ENCODE assay signal across 7 worm cellular contexts in the genomic region with DNA sequence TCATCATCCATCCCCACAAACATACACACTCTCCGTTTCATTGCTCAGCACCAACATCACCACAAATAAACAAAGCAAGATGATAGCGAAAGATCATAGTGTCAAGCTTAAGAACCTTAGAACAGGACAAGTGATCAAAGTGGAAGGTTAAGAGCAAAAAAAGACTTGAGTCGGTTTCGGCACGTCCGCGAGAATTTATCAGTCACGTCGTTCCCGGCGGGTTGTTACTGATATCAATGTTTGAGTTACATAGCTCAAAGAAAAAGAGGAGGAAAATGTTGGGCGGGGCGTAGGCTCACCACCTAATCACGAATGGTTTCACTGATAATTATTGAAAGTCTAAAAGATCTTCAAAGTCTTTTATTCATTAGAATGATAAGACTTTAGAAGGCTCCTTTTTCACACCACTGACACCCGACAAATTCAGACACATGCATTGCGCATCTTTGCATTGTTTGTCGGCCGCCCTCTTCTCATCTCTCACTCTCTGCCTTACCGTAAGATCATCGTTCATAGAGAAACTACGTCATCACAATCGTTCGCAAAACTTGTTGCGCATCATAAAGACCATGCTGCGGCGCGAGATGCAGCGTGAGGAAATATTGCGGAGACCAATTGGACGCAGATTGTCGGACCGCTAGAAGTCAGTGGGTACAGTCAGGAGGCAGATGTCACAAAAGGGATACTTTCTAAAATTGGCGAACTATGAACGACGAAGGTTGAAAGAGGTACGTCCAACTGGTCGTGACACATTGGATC.
A peak's percentile ranks its signal among the peaks of the same experiment; 100 is the strongest.
TF ChIP-seq lines count a peak whose summit lies in the region.

No protein-coding gene starts in this region.

TF ChIP-seq in whole organism, L1 larva, 84 proteins besides CTCF, POLR2A, EP300 and RAD21 (continues in another document):
- TF ChIP-seq grh-1 (GFP tag; IDR thresholded peaks at IDR 0.05; lab: Robert Waterston, UW) (peak; percentile 98), elt-3 (tag; optimal IDR thresholded peaks at IDR 0.05; lab: Kevin White, UChicago) (peak; percentile 42 to 94 (median 75)), snpc-4 (tag; optimal IDR thresholded peaks at IDR 0.05; lab: Kevin White, UChicago) (peak; percentile 43), ets-5 (GFP tag; IDR thresholded peaks at IDR 0.05; lab: Robert Waterston, UW) (no peak), hpl-2 (GFP tag; optimal IDR thresholded peaks at IDR 0.05; lab: Kevin White, UChicago) (no peak), jun-1 (tag; optimal IDR thresholded peaks at IDR 0.05; lab: Kevin White, UChicago) (peak; percentile 62), egl-27 (tag; optimal IDR thresholded peaks at IDR 0.05; lab: Kevin White, UChicago) (peak; percentile 76 to 77), F16B12.6 (tag; optimal IDR thresholded peaks at IDR 0.05; lab: Kevin White, UChicago) (no peak), C04F5.9 (tag; optimal IDR thresholded peaks at IDR 0.05; lab: Kevin White, UChicago) (peak; percentile 22), blmp-1 (tag; optimal IDR thresholded peaks at IDR 0.05; lab: Kevin White, UChicago) (peak; percentile 95), fos-1 (tag; optimal IDR thresholded peaks at IDR 0.05; lab: Kevin White, UChicago) (peak; percentile 13), unc-30 (tag; optimal IDR thresholded peaks at IDR 0.05; lab: Kevin White, UChicago) (no peak)

TF ChIP-seq in whole organism, L2 larva, 48 proteins besides CTCF, POLR2A, EP300 and RAD21 (continues in another document):
- TF ChIP-seq egl-27 (tag; optimal IDR thresholded peaks at IDR 0.05; lab: Kevin White, UChicago), result peak; percentile 91
- no peak for TF ChIP-seq nhr-11 (tag; optimal IDR thresholded peaks at IDR 0.05; lab: Kevin White, UChicago)
- peak; percentile 98 for TF ChIP-seq nhr-25 (tag; optimal IDR thresholded peaks at IDR 0.05; lab: Kevin White, UChicago)
- TF ChIP-seq mbf-1 (tag; optimal IDR thresholded peaks at IDR 0.05; lab: Kevin White, UChicago), result no peak
- peak; percentile 69 for TF ChIP-seq sem-4 (tag; optimal IDR thresholded peaks at IDR 0.05; lab: Kevin White, UChicago)
- TF ChIP-seq nhr-237 (tag; optimal IDR thresholded peaks at IDR 0.05; lab: Kevin White, UChicago), result peak; percentile 13
- no peak for TF ChIP-seq nhr-10 (tag; optimal IDR thresholded peaks at IDR 0.05; lab: Kevin White, UChicago)
- TF ChIP-seq unc-55 (GFP tag; optimal IDR thresholded peaks at IDR 0.05; lab: Kevin White, UChicago), result no peak
- TF ChIP-seq crh-2 (tag; optimal IDR thresholded peaks at IDR 0.05; lab: Kevin White, UChicago), result peak; percentile 58
- TF ChIP-seq Y55F3AM.14 (GFP tag; optimal IDR thresholded peaks at IDR 0.05; lab: Kevin White, UChicago), result peak; percentile 77
- TF ChIP-seq nhr-6 (tag; optimal IDR thresholded peaks at IDR 0.05; lab: Kevin White, UChicago), result peak; percentile 52
- peak; percentile 99 for TF ChIP-seq nhr-21 (tag; optimal IDR thresholded peaks at IDR 0.05; lab: Kevin White, UChicago)

TF ChIP-seq in whole organism, L3 larva, 47 proteins besides CTCF, POLR2A, EP300 and RAD21 (continues in another document):
- peak; percentile 88 for TF ChIP-seq tbx-2 (tag; optimal IDR thresholded peaks at IDR 0.05; lab: Kevin White, UChicago)
- no peak for TF ChIP-seq nhr-67 (tag; optimal IDR thresholded peaks at IDR 0.05; lab: Kevin White, UChicago)
- TF ChIP-seq sea-2 (GFP tag; optimal IDR thresholded peaks at IDR 0.05; lab: Kevin White, UChicago), result no peak
- no peak for TF ChIP-seq nhr-237 (tag; optimal IDR thresholded peaks at IDR 0.05; lab: Kevin White, UChicago)
- TF ChIP-seq snpc-4 (tag; optimal IDR thresholded peaks at IDR 0.05; lab: Kevin White, UChicago), result peak; percentile 63
- TF ChIP-seq ztf-4 (tag; optimal IDR thresholded peaks at IDR 0.05; lab: Kevin White, UChicago), result peak; percentile 59
- TF ChIP-seq R02D3.7 (tag; optimal IDR thresholded peaks at IDR 0.05; lab: Kevin White, UChicago), result peak; percentile 24
- TF ChIP-seq egl-5 (tag; optimal IDR thresholded peaks at IDR 0.05; lab: Kevin White, UChicago), result no peak
- TF ChIP-seq fkh-10 (GFP tag; optimal IDR thresholded peaks at IDR 0.05; lab: Kevin White, UChicago), result no peak
- TF ChIP-seq lin-15B (tag; optimal IDR thresholded peaks at IDR 0.05; lab: Kevin White, UChicago), result no peak
- TF ChIP-seq ceh-82 (tag; optimal IDR thresholded peaks at IDR 0.05; lab: Kevin White, UChicago), result peak; percentile 5
- TF ChIP-seq pha-4 (tag; optimal IDR thresholded peaks at IDR 0.05; lab: Kevin White, UChicago), result no peak
- TF ChIP-seq nhr-28 (tag; optimal IDR thresholded peaks at IDR 0.05; lab: Kevin White, UChicago), result no peak

TF ChIP-seq in whole organism, L4 larva, 104 proteins besides CTCF, POLR2A, EP300 and RAD21 (continues in another document):
- TF ChIP-seq egl-43 (GFP tag; IDR thresholded peaks at IDR 0.05; lab: Robert Waterston, UW) (no peak), ama-1 (optimal IDR thresholded peaks at IDR 0.05; lab: Kevin White, UChicago) (no peak), madf-9 (GFP tag; conservative IDR thresholded peaks at IDR 0.05; lab: Robert Waterston, UW) (no peak), tra-1 (GFP tag; IDR thresholded peaks at IDR 0.05; lab: Robert Waterston, UW) (peak; percentile 74), nhr-48 (tag; optimal IDR thresholded peaks at IDR 0.05; lab: Kevin White, UChicago) (peak; percentile 98), hmg-1.1 (GFP tag; IDR thresholded peaks at IDR 0.05; lab: Robert Waterston, UW) (no peak), zip-2 (tag; optimal IDR thresholded peaks at IDR 0.05; lab: Kevin White, UChicago) (no peak), zfp-3 (GFP tag; conservative IDR thresholded peaks at IDR 0.05; lab: Robert Waterston, UW) (no peak), nhr-111 (GFP tag; optimal IDR thresholded peaks at IDR 0.05; lab: Kevin White, UChicago) (no peak), ces-1 (GFP tag; optimal IDR thresholded peaks at IDR 0.05; lab: Kevin White, UChicago) (no peak), daf-16 (GFP tag; optimal IDR thresholded peaks at IDR 0.05; lab: Kevin White, UChicago) (no peak), daf-16 (tag; optimal IDR thresholded peaks at IDR 0.05; lab: Kevin White, UChicago) (no peak), mep-1 (tag; optimal IDR thresholded peaks at IDR 0.05; lab: Kevin White, UChicago) (peak; percentile 86)

TF ChIP-seq in whole organism, late embryonic, 69 proteins besides CTCF, POLR2A, EP300 and RAD21:
- TF ChIP-seq ceh-45 (GFP tag; IDR thresholded peaks at IDR 0.05; lab: Robert Waterston, UW) (no peak), ceh-31 (tag; optimal IDR thresholded peaks at IDR 0.05; lab: Kevin White, UChicago) (peak; percentile 19), nfya-1 (tag; optimal IDR thresholded peaks at IDR 0.05; lab: Kevin White, UChicago) (peak; percentile 48), ztf-16 (tag; optimal IDR thresholded peaks at IDR 0.05; lab: Kevin White, UChicago) (peak; percentile 20), F13H6.1 (tag; optimal IDR thresholded peaks at IDR 0.05; lab: Kevin White, UChicago) (peak; percentile 22), pros-1 (tag; optimal IDR thresholded peaks at IDR 0.05; lab: Kevin White, UChicago) (peak; percentile 27), hlh-8 (tag; optimal IDR thresholded peaks at IDR 0.05; lab: Kevin White, UChicago) (no peak), elt-2 (tag; optimal IDR thresholded peaks at IDR 0.05; lab: Kevin White, UChicago) (peak; percentile 58)

TF ChIP-seq in whole organism, mixed stage, embryonic, 35 proteins besides CTCF, POLR2A, EP300 and RAD21 (continues in another document):
- TF ChIP-seq sptf-1 (tag; optimal IDR thresholded peaks at IDR 0.05; lab: Kevin White, UChicago) (no peak), lin-32 (GFP tag; optimal IDR thresholded peaks at IDR 0.05; lab: Kevin White, UChicago) (no peak), ceh-43 (GFP tag; optimal IDR thresholded peaks at IDR 0.05; lab: Kevin White, UChicago) (no peak), unc-39 (tag; optimal IDR thresholded peaks at IDR 0.05; lab: Kevin White, UChicago) (no peak), pha-4 (tag; optimal IDR thresholded peaks at IDR 0.05; lab: Kevin White, UChicago) (no peak), drap-1 (GFP tag; optimal IDR thresholded peaks at IDR 0.05; lab: Kevin White, UChicago) (no peak), zip-8 (tag; optimal IDR thresholded peaks at IDR 0.05; lab: Kevin White, UChicago) (no peak), nhr-12 (tag; optimal IDR thresholded peaks at IDR 0.05; lab: Kevin White, UChicago) (no peak), nhr-2 (tag; optimal IDR thresholded peaks at IDR 0.05; lab: Kevin White, UChicago) (no peak), mls-2 (tag; optimal IDR thresholded peaks at IDR 0.05; lab: Kevin White, UChicago) (no peak), bed-3 (GFP tag; optimal IDR thresholded peaks at IDR 0.05; lab: Kevin White, UChicago) (no peak), unc-120 (tag; optimal IDR thresholded peaks at IDR 0.05; lab: Kevin White, UChicago; ENCODE audit: poor library complexity, severe bottlenecking) (no peak), lin-13 (tag; optimal IDR thresholded peaks at IDR 0.05; lab: Kevin White, UChicago) (no peak), unc-62 (GFP tag; optimal IDR thresholded peaks at IDR 0.05; lab: Kevin White, UChicago) (peak; percentile 16), flh-1 (GFP tag; optimal IDR thresholded peaks at IDR 0.05; lab: Kevin White, UChicago) (no peak), ceh-39 (tag; optimal IDR thresholded peaks at IDR 0.05; lab: Kevin White, UChicago) (no peak), ztf-11 (tag; optimal IDR thresholded peaks at IDR 0.05; lab: Kevin White, UChicago) (no peak)

TF ChIP-seq in whole organism, young adult, 124 proteins besides CTCF, POLR2A, EP300 and RAD21 (continues in another document):
- TF ChIP-seq fkh-3 (tag; optimal IDR thresholded peaks at IDR 0.05; lab: Kevin White, UChicago) (no peak), cebp-1 (GFP tag; IDR thresholded peaks at IDR 0.05; lab: Robert Waterston, UW) (no peak), cebp-1 (tag; optimal IDR thresholded peaks at IDR 0.05; lab: Kevin White, UChicago) (peak; percentile 49), madf-6 (GFP tag; IDR thresholded peaks at IDR 0.05; lab: Robert Waterston, UW) (no peak), B0261.1 (tag; optimal IDR thresholded peaks at IDR 0.05; lab: Kevin White, UChicago) (no peak), gei-17 (GFP tag; optimal IDR thresholded peaks at IDR 0.05; lab: Kevin White, UChicago) (peak; percentile 35), mcd-1 (GFP tag; IDR thresholded peaks at IDR 0.05; lab: Robert Waterston, UW) (0 out of 2 replicates have a peak, but pooled peaks have one; percentile 18), die-1 (tag; optimal IDR thresholded peaks at IDR 0.05; lab: Kevin White, UChicago) (peak; percentile 63), cebp-2 (GFP tag; IDR thresholded peaks at IDR 0.05; lab: Robert Waterston, UW) (no peak), ceh-91 (GFP tag; IDR thresholded peaks at IDR 0.05; lab: Robert Waterston, UW) (no peak), Y67H2A.10 (GFP tag; conservative IDR thresholded peaks at IDR 0.05; lab: Robert Waterston, UW) (no peak), snpc-4 (GFP tag; optimal IDR thresholded peaks at IDR 0.05; lab: Kevin White, UChicago) (no peak), snpc-4 (tag; optimal IDR thresholded peaks at IDR 0.05; lab: Kevin White, UChicago) (peak in 1 of 4 experiments; percentile 3), aptf-2 (GFP tag; conservative IDR thresholded peaks at IDR 0.05; lab: Robert Waterston, UW) (no peak), F57C9.4 (tag; optimal IDR thresholded peaks at IDR 0.05; lab: Kevin White, UChicago) (no peak), ceh-27 (GFP tag; optimal IDR thresholded peaks at IDR 0.05; lab: Kevin White, UChicago) (peak; percentile 51), K12H6.12 (tag; optimal IDR thresholded peaks at IDR 0.05; lab: Kevin White, UChicago) (no peak), ztf-26 (tag; optimal IDR thresholded peaks at IDR 0.05; lab: Kevin White, UChicago) (peak; percentile 90)
